Fruit fly (Drosophila melanogaster) whole organism, embryonic: ENCODE data around the gene CG42571.

ENCODE experiments used
- Ada2b ChIP-seq: fragments of 200-800 bp; sonication (Bioruptor generic); IDR thresholded peaks from 2 replicates; pipeline ENCODE4 v1.3.6; 2022; ENCODE audit warnings: missing biosample characterization, missing genetic modification characterization
- B-H1 ChIP-seq: fragments of 200-800 bp; sonication (Bioruptor generic); IDR thresholded peaks from 3 replicates; pipeline ENCODE4 v1.3.6; 2022; ENCODE audit warnings: missing biosample characterization, missing genetic modification characterization
- Bdp1 ChIP-seq: fragments of 200-800 bp; sonication (Bioruptor generic); optimal IDR thresholded peaks from 3 replicates; lab custom pipeline; 2016; ENCODE audit warnings: missing biosample characterization, missing genetic modification characterization
- Bteb2 ChIP-seq: fragments of 200-800 bp; sonication (Bioruptor generic); optimal IDR thresholded peaks from 2 replicates; lab custom pipeline; 2016; ENCODE audit warnings: missing biosample characterization, missing genetic modification characterization
- CG10462 ChIP-seq: fragments of 200-800 bp; sonication (Bioruptor generic); optimal IDR thresholded peaks from 2 replicates; lab custom pipeline; 2016; ENCODE audit warnings: missing biosample characterization, missing genetic modification characterization
- CG11695 ChIP-seq: fragments of 200-800 bp; sonication (Bioruptor generic); IDR thresholded peaks from 3 replicates; pipeline ENCODE4 v1.3.6; 2022; ENCODE audit warnings: missing biosample characterization, missing genetic modification characterization
- CG11723 ChIP-seq: fragments of 200-800 bp; sonication (Bioruptor generic); optimal IDR thresholded peaks from 2 replicates; lab custom pipeline; 2017; ENCODE audit warnings: missing biosample characterization, mild to moderate bottlenecking, missing genetic modification characterization
- CG12942 ChIP-seq: fragments of 200-800 bp; sonication (Bioruptor generic); optimal IDR thresholded peaks from 3 replicates; lab custom pipeline; 2016; ENCODE audit warnings: missing biosample characterization, missing genetic modification characterization
- CG13296 ChIP-seq: fragments of 200-800 bp; sonication (Bioruptor generic); optimal IDR thresholded peaks from 3 replicates; lab custom pipeline; 2018; ENCODE audit warnings: missing biosample characterization, mild to moderate bottlenecking, missing genetic modification characterization
- CG15011 ChIP-seq: fragments of 200-800 bp; sonication (Bioruptor generic); optimal IDR thresholded peaks from 3 replicates; lab custom pipeline; 2018; ENCODE audit warnings: missing biosample characterization, mild to moderate bottlenecking, missing genetic modification characterization
- CG15601 ChIP-seq: fragments of 200-800 bp; sonication (Bioruptor generic); optimal IDR thresholded peaks from 3 replicates; lab custom pipeline; 2019; ENCODE audit warnings: missing biosample characterization, mild to moderate bottlenecking, missing genetic modification characterization, moderate library complexity
- CG17568 ChIP-seq: fragments of 200-800 bp; sonication (Bioruptor generic); optimal IDR thresholded peaks from 2 replicates; lab custom pipeline; 2018; ENCODE audit warnings: missing biosample characterization, mild to moderate bottlenecking, missing genetic modification characterization, moderate library complexity
- CG18619 ChIP-seq: fragments of 200-800 bp; sonication (Bioruptor generic); optimal IDR thresholded peaks from 3 replicates; lab custom pipeline; 2017; ENCODE audit warnings: missing biosample characterization, mild to moderate bottlenecking, missing genetic modification characterization
- CG2889 ChIP-seq: fragments of 200-800 bp; sonication (Bioruptor generic); IDR thresholded peaks from 3 replicates; pipeline ENCODE4 v1.3.6; 2022; ENCODE audit warnings: missing biosample characterization, missing genetic modification characterization
- CG31224 ChIP-seq: fragments of 200-800 bp; sonication (Bioruptor generic); IDR thresholded peaks from 2 replicates; pipeline ENCODE4 v1.3.6; 2022; ENCODE audit warnings: missing biosample characterization, missing genetic modification characterization
- CG33557 ChIP-seq: fragments of 200-800 bp; sonication (Bioruptor generic); optimal IDR thresholded peaks from 2 replicates; lab custom pipeline; 2019; ENCODE audit warnings: missing biosample characterization, mild to moderate bottlenecking, missing genetic modification characterization, moderate library complexity
- CG3847 ChIP-seq: fragments of 200-800 bp; sonication (Bioruptor generic); IDR thresholded peaks from 2 replicates; pipeline ENCODE4 v1.3.6; 2022; ENCODE audit warnings: missing biosample characterization, missing genetic modification characterization
- CG4730 ChIP-seq: fragments of 200-800 bp; sonication (Bioruptor generic); IDR thresholded peaks from 2 replicates; pipeline ENCODE4 v1.3.6; 2022; ENCODE audit warnings: missing biosample characterization, missing genetic modification characterization
- CG6683 ChIP-seq: fragments of 200-800 bp; sonication (Bioruptor generic); optimal IDR thresholded peaks from 2 replicates; lab custom pipeline; 2017; ENCODE audit warnings: missing biosample characterization, mild to moderate bottlenecking, missing genetic modification characterization, missing genetic modification reagents
- CG6689 ChIP-seq: fragments of 200-800 bp; sonication (Bioruptor generic); IDR thresholded peaks from 2 replicates; pipeline ENCODE4 v1.3.6; 2022; ENCODE audit warnings: missing biosample characterization, missing genetic modification characterization
- CG8089 ChIP-seq: fragments of 200-800 bp; sonication (Bioruptor generic); optimal IDR thresholded peaks from 3 replicates; lab custom pipeline; 2016; ENCODE audit warnings: missing biosample characterization, missing genetic modification characterization
- CG8478 ChIP-seq: fragments of >200 bp; optimal IDR thresholded peaks from 2 replicates; lab custom pipeline; 2018
- CG9437 ChIP-seq: fragments of 200-800 bp; sonication (Bioruptor generic); optimal IDR thresholded peaks from 2 replicates; lab custom pipeline; 2018; ENCODE audit warnings: missing biosample characterization, mild to moderate bottlenecking, missing genetic modification characterization
- Dfd ChIP-seq, 2 experiments: fragments of >200 bp; optimal IDR thresholded peaks; 2 replicates each; lab custom pipeline; 2017; ENCODE audit warnings: missing biosample characterization in 2 of 2, missing genetic modification characterization in 2 of 2
- Ets65A ChIP-seq: fragments of 200-800 bp; sonication (Bioruptor generic); peaks from one replicate; lab custom pipeline; 2016; ENCODE audit warnings: missing biosample characterization, missing genetic modification characterization
- HLH3B ChIP-seq: fragments of 200-800 bp; sonication (Bioruptor generic); IDR thresholded peaks from 2 replicates; pipeline ENCODE4 v1.3.6; 2022; ENCODE audit warnings: missing biosample characterization, missing genetic modification characterization
- HmgZ ChIP-seq: fragments of 200-800 bp; sonication (Bioruptor generic); optimal IDR thresholded peaks from 2 replicates; lab custom pipeline; 2018; ENCODE audit warnings: missing biosample characterization, mild to moderate bottlenecking, missing genetic modification characterization
- NC2α ChIP-seq: fragments of 200-800 bp; sonication (Bioruptor generic); optimal IDR thresholded peaks from 2 replicates; lab custom pipeline; 2016; ENCODE audit warnings: missing biosample characterization, missing genetic modification characterization
- NFAT ChIP-seq: fragments of 200-800 bp; sonication (Bioruptor generic); IDR thresholded peaks from 2 replicates; pipeline ENCODE4 v1.3.6; 2022; ENCODE audit warnings: missing biosample characterization, missing genetic modification characterization
- Ravus ChIP-seq: fragments of 200-800 bp; sonication (Bioruptor generic); IDR thresholded peaks from 2 replicates; pipeline ENCODE4 v1.3.6; 2022; ENCODE audit warnings: missing biosample characterization, missing genetic modification characterization
- TFAM ChIP-seq: fragments of 200-800 bp; sonication (Bioruptor generic); optimal IDR thresholded peaks from 2 replicates; lab custom pipeline; 2017; ENCODE audit warnings: missing biosample characterization, missing genetic modification characterization, inconsistent platforms
- ase ChIP-seq: fragments of 200-800 bp; sonication (Bioruptor generic); IDR thresholded peaks from 3 replicates; pipeline ENCODE4 v1.3.6; 2022; ENCODE audit warnings: missing biosample characterization, missing genetic modification characterization
- cg ChIP-seq: fragments of 200-800 bp; sonication (Bioruptor generic); optimal IDR thresholded peaks from 3 replicates; lab custom pipeline; 2019; ENCODE audit warnings: missing biosample characterization, mild to moderate bottlenecking, missing genetic modification characterization, moderate library complexity
- chn ChIP-seq: fragments of 200-800 bp; sonication (Bioruptor generic); optimal IDR thresholded peaks from 2 replicates; lab custom pipeline; 2016; ENCODE audit warnings: missing biosample characterization, missing genetic modification characterization
- dati ChIP-seq: fragments of 200-800 bp; sonication (Bioruptor generic); IDR thresholded peaks from 2 replicates; pipeline ENCODE4 v1.3.6; 2022; ENCODE audit warnings: missing biosample characterization, missing genetic modification characterization
- fu2 ChIP-seq: fragments of 200-800 bp; sonication (Bioruptor generic); optimal IDR thresholded peaks from 2 replicates; lab custom pipeline; 2016; ENCODE audit warnings: missing biosample characterization, missing genetic modification characterization
- gsb-n ChIP-seq: fragments of 200-800 bp; sonication (Bioruptor generic); optimal IDR thresholded peaks from 3 replicates; lab custom pipeline; 2018; ENCODE audit warnings: missing biosample characterization, mild to moderate bottlenecking, missing genetic modification characterization
- hkb ChIP-seq, 2 experiments: fragments of 200-800 bp in 1 of 2; fragments of >200 bp in 1 of 2; sonication (Bioruptor generic) in 1 of 2; IDR thresholded peaks in 1 of 2; optimal IDR thresholded peaks in 1 of 2; 2 replicates each; pipeline versions ENCODE4 v1.3.6 to Lab custom; 2017 to 2022; ENCODE audit warnings: missing biosample characterization in 1 of 2, missing genetic modification characterization in 1 of 2
- hth ChIP-seq: fragments of >200 bp; optimal IDR thresholded peaks from 2 replicates; lab custom pipeline; 2017; ENCODE audit warnings: inconsistent platforms
- ind ChIP-seq: fragments of 200-800 bp; sonication (Bioruptor generic); optimal IDR thresholded peaks from 3 replicates; lab custom pipeline; 2016; ENCODE audit warnings: missing biosample characterization, missing genetic modification characterization
- klu ChIP-seq: fragments of 200-800 bp; sonication (Bioruptor generic); IDR thresholded peaks from 2 replicates; pipeline ENCODE4 v1.3.6; 2022; ENCODE audit warnings: missing biosample characterization, missing genetic modification characterization
- lilli ChIP-seq: fragments of 200-800 bp; sonication (Bioruptor generic); optimal IDR thresholded peaks from 3 replicates; lab custom pipeline; 2016; ENCODE audit warnings: missing biosample characterization, missing genetic modification characterization
- rib ChIP-seq: fragments of 200-800 bp; sonication (Bioruptor generic); IDR thresholded peaks from 2 replicates; pipeline ENCODE4 v1.3.6; 2022; ENCODE audit warnings: missing biosample characterization, missing genetic modification characterization
- sc ChIP-seq, 3 experiments: fragments of >200 bp in 2 of 3; fragments of 200-800 bp in 1 of 3; sonication (Bioruptor generic) in 1 of 3; optimal IDR thresholded peaks; 2 replicates in 2 of 3; 3 replicates in 1 of 3; lab custom pipeline; 2017; ENCODE audit warnings: mild to moderate bottlenecking in 1 of 3, missing biosample characterization in 1 of 3, missing genetic modification characterization in 1 of 3, missing genetic modification reagents in 1 of 3
- sd ChIP-seq: fragments of 200-800 bp; sonication (Bioruptor generic); optimal IDR thresholded peaks from 3 replicates; lab custom pipeline; 2018; ENCODE audit warnings: missing biosample characterization, mild to moderate bottlenecking, missing genetic modification characterization, moderate library complexity
- sens ChIP-seq: fragments of 200-800 bp; sonication (Bioruptor generic); peaks from one replicate; lab custom pipeline; 2016; ENCODE audit warnings: missing biosample characterization, missing genetic modification characterization
- seq ChIP-seq: fragments of 200-800 bp; sonication (Bioruptor generic); IDR thresholded peaks from 2 replicates; pipeline ENCODE4 v1.3.6; 2022; ENCODE audit warnings: missing biosample characterization, missing genetic modification characterization
- sim ChIP-seq: fragments of 200-800 bp; sonication (Bioruptor generic); IDR thresholded peaks from 2 replicates; pipeline ENCODE4 v1.3.6; 2022; ENCODE audit warnings: missing biosample characterization, missing genetic modification characterization
- stc ChIP-seq: fragments of 200-800 bp; sonication (Bioruptor generic); IDR thresholded peaks from 2 replicates; pipeline ENCODE4 v1.3.6; 2022; ENCODE audit warnings: missing biosample characterization, missing genetic modification characterization
- sug ChIP-seq: fragments of 200-800 bp; optimal IDR thresholded peaks from 2 replicates; lab custom pipeline; 2019; ENCODE audit warnings: missing biosample characterization, mild to moderate bottlenecking, missing genetic modification characterization, moderate library complexity
- tll ChIP-seq, 2 experiments: fragments of 200-800 bp in 1 of 2; fragments of >200 bp in 1 of 2; sonication (Bioruptor generic) in 1 of 2; optimal IDR thresholded peaks; 2 replicates each; lab custom pipeline; 2017 to 2019; ENCODE audit warnings: missing biosample characterization in 2 of 2, missing genetic modification characterization in 2 of 2, mild to moderate bottlenecking in 1 of 2, moderate library complexity in 1 of 2
- zfh2 ChIP-seq: fragments of 200-800 bp; sonication (Bioruptor generic); optimal IDR thresholded peaks from 2 replicates; lab custom pipeline; 2016; ENCODE audit warnings: missing biosample characterization, missing genetic modification characterization

The CG42571 gene

DNA sequence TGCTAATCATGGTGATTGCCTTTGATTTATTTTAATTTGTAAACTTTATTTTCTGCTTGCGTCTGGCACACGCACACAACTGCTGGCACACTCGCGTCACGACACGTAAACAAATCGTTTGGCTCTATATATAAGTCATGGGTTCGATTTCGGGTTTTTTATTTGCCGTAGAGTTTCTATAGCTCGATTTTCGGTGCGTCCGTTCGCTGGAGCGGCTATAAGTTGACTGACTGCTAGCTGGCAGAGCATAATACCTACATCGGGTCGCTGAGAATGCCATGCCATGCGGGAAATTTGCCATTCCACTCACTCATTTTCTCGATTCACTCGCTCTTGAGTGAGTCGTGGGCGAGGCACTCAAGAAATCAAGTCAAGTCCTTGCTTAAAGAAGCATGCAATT lies 11.9 kb downstream of the CG42571 start, which contains the start of gene comm (continued):
- no peak for TF ChIP-seq sim (GFP tag; lab: Robert Waterston, UW)
- peak; percentile 49; the same call in 1 of the 2 replicates for TF ChIP-seq stc
- no peak for TF ChIP-seq fu2 (GFP tag; lab: Kevin White, UChicago)
- TF ChIP-seq CG13296 (GFP tag; lab: Kevin White, UChicago): peak; percentile 29
- TF ChIP-seq CG8089: peak; percentile 26
- TF ChIP-seq HLH3B (GFP tag; lab: Robert Waterston, UW): no peak
- TF ChIP-seq ind (GFP tag; lab: Kevin White, UChicago): no peak
- TF ChIP-seq CG2889: no peak
- TF ChIP-seq CG33557 (GFP tag; lab: Kevin White, UChicago): peak; percentile 38
- TF ChIP-seq rib (GFP tag; lab: Robert Waterston, UW): peak; percentile 53; the same call in 1 of the 2 replicates
- TF ChIP-seq CG17568 (GFP tag; lab: Kevin White, UChicago): peak; percentile 33
- no peak for TF ChIP-seq sc (optimal IDR thresholded peaks at IDR 0.05; lab: Kevin White, UChicago)
- TF ChIP-seq sc (GFP tag; optimal IDR thresholded peaks at IDR 0.05; lab: Kevin White, UChicago): no peak
- no peak for TF ChIP-seq hkb (optimal IDR thresholded peaks at IDR 0.05; lab: Kevin White, UChicago)
- 0 out of 2 replicates have a peak, but pooled peaks have one; percentile 41 for TF ChIP-seq hkb (GFP tag; IDR thresholded peaks at IDR 0.05; lab: Robert Waterston, UW)
- no peak for TF ChIP-seq TFAM (GFP tag; lab: Kevin White, UChicago)
- TF ChIP-seq sens (GFP tag; lab: Kevin White, UChicago): peak; percentile 87
- no peak for TF ChIP-seq CG8478 (lab: Kevin White, UChicago)
- TF ChIP-seq CG18619 (GFP tag; lab: Kevin White, UChicago): no peak
- TF ChIP-seq Bteb2: no peak
- peak; percentile 54 for TF ChIP-seq HmgZ
- no peak; the same call in 2 of the 3 replicates for TF ChIP-seq B-H1 (GFP tag; lab: Robert Waterston, UW)
- peak; percentile 44 for TF ChIP-seq cg (GFP tag; lab: Kevin White, UChicago)
- TF ChIP-seq Dfd (GFP tag; optimal IDR thresholded peaks at IDR 0.05; lab: Kevin White, UChicago): no peak
- TF ChIP-seq NC2α (GFP tag; lab: Kevin White, UChicago): peak; percentile 1
- 0 out of 2 replicates have a peak, but pooled peaks have one; percentile 16 for TF ChIP-seq NFAT (GFP tag; lab: Robert Waterston, UW)
- no peak for TF ChIP-seq CG10462 (GFP tag; lab: Kevin White, UChicago)
- TF ChIP-seq lilli (GFP tag; lab: Kevin White, UChicago): peak; percentile 12
- TF ChIP-seq CG3847: no peak
- TF ChIP-seq CG9437 (GFP tag; lab: Kevin White, UChicago): peak; percentile 42
- no peak for TF ChIP-seq Ravus (GFP tag; lab: Robert Waterston, UW)
- no peak for TF ChIP-seq klu
- TF ChIP-seq Bdp1 (GFP tag; lab: Kevin White, UChicago): no peak
- peak in 1 of 2 experiments; percentile 33 for TF ChIP-seq tll (GFP tag; optimal IDR thresholded peaks at IDR 0.05; lab: Kevin White, UChicago)
- no peak for TF ChIP-seq CG4730 (GFP tag; lab: Robert Waterston, UW)
- no peak for TF ChIP-seq zfh2 (GFP tag; lab: Kevin White, UChicago)
- peak; percentile 39 for TF ChIP-seq sug
- TF ChIP-seq CG11695: peak; percentile 40; the same call in 1 of the 3 replicates
- no peak for TF ChIP-seq CG31224 (GFP tag; lab: Robert Waterston, UW)
- no peak for TF ChIP-seq Ada2b (GFP tag; lab: Robert Waterston, UW)
- TF ChIP-seq CG6683: no peak
- peak; percentile 26 for TF ChIP-seq CG15601 (tag; lab: Kevin White, UChicago)
- no peak for TF ChIP-seq dati (GFP tag; lab: Robert Waterston, UW)
- no peak for TF ChIP-seq CG12942 (GFP tag; lab: Kevin White, UChicago)
- no peak for TF ChIP-seq CG15011 (GFP tag; lab: Kevin White, UChicago)
- TF ChIP-seq hth (lab: Kevin White, UChicago): no peak
- TF ChIP-seq CG11723 (GFP tag; lab: Kevin White, UChicago): no peak
- TF ChIP-seq CG6689: 0 out of 2 replicates have a peak, but pooled peaks have one; percentile 13
- TF ChIP-seq sd (tag; lab: Kevin White, UChicago): peak; percentile 26
- peak; percentile 61 for TF ChIP-seq gsb-n (tag; lab: Kevin White, UChicago)
- 0 out of 2 replicates have a peak, but pooled peaks have one; percentile 16 for TF ChIP-seq seq (GFP tag; lab: Robert Waterston, UW)
- TF ChIP-seq chn (GFP tag; lab: Kevin White, UChicago): no peak
- TF ChIP-seq ase (GFP tag; lab: Robert Waterston, UW): no peak
- TF ChIP-seq Ets65A (GFP tag; lab: Kevin White, UChicago): no peak
